Fruit fly (Drosophila melanogaster): Measurements from ENCODE around the gene CG14630.

DNA sequence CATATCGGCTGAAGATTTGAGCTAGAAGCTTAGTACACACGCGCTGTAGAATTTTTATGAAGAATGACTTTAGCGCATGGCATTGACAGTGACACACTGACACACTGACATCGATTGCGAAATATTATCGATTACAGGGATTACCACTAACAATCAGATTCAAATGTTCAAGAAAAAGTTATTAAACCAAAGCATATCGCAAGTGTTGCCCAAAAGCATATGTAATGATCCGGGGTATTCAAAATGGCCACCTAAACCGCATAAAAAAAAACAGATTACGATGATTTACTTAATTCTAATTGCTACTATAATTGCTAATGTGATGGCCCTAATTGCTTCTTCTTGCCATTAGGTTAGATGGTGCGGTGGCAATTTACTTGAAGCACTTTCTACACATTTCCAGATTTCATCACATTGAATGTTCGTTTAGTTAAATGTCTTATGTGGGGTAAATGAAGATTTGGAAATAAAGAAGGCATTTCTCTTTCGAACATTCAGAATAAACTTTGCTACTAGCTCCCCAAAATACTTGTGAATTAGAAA is 19.7 kb upstream of the CG14630 start, which contains the start of the genes TfIIA-S-2 and CG14631:
- TF ChIP-seq net (GFP tag; optimal IDR thresholded peaks at IDR 0.05) (no peak), Sox14 (GFP tag; optimal IDR thresholded peaks at IDR 0.05) (no peak), achi (GFP tag; optimal IDR thresholded peaks at IDR 0.05) (no peak), Lpt (GFP tag; optimal IDR thresholded peaks at IDR 0.05) (no peak), CG11762 (GFP tag; optimal IDR thresholded peaks at IDR 0.05; ENCODE audit: insufficient read depth) (no peak), CG9139 (GFP tag; optimal IDR thresholded peaks at IDR 0.05) (no peak), vri (GFP tag; optimal IDR thresholded peaks at IDR 0.05) (no peak), Blimp-1 (GFP tag; optimal IDR thresholded peaks at IDR 0.05) (no peak), lz (GFP tag; optimal IDR thresholded peaks at IDR 0.05) (no peak), CG6276 (GFP tag; optimal IDR thresholded peaks at IDR 0.05) (no peak), ss (GFP tag; optimal IDR thresholded peaks at IDR 0.05) (no peak)

All from whole organism, prepupa.